Worm (Caenorhabditis elegans): ENCODE results near the gene npl-4.2.
A peak's percentile ranks its signal among the peaks of the same experiment; 100 is the strongest.

npl-4.2 gene

ce11 chrII:5578035-5578434 is 44.7 kb upstream of the npl-4.2 start, which contains the start of gene T25E4.1:
Gene T25E4.1, plus strand, starts transcription at chrII:5578335.
- TF ChIP-seq ama-1 (optimal IDR thresholded peaks at IDR 0.05) (no peak), ceh-82 (tag; optimal IDR thresholded peaks at IDR 0.05) (no peak), fkh-10 (GFP tag; optimal IDR thresholded peaks at IDR 0.05) (no peak), nhr-25 (tag; optimal IDR thresholded peaks at IDR 0.05) (no peak), sea-2 (GFP tag; optimal IDR thresholded peaks at IDR 0.05) (no peak), unc-62 (GFP tag; optimal IDR thresholded peaks at IDR 0.05) (no peak), nhr-67 (tag; optimal IDR thresholded peaks at IDR 0.05) (no peak), zag-1 (tag; optimal IDR thresholded peaks at IDR 0.05) (no peak), ceh-16 (tag; optimal IDR thresholded peaks at IDR 0.05) (no peak), elt-3 (tag; optimal IDR thresholded peaks at IDR 0.05) (no peak)

- TF ChIP-seq nhr-67 (tag; optimal IDR thresholded peaks at IDR 0.05), result no peak
- TF ChIP-seq sea-2 (GFP tag; optimal IDR thresholded peaks at IDR 0.05), result no peak
- TF ChIP-seq mml-1 (tag; optimal IDR thresholded peaks at IDR 0.05), result no peak
- TF ChIP-seq nfya-1 (tag; optimal IDR thresholded peaks at IDR 0.05; ENCODE audit: insufficient read depth), result no peak
- TF ChIP-seq egl-5 (tag; optimal IDR thresholded peaks at IDR 0.05), result no peak
- no peak for TF ChIP-seq ztf-11 (tag; optimal IDR thresholded peaks at IDR 0.05)
- no peak for TF ChIP-seq nhr-237 (tag; optimal IDR thresholded peaks at IDR 0.05)
- TF ChIP-seq R02D3.7 (tag; optimal IDR thresholded peaks at IDR 0.05), result no peak
- TF ChIP-seq ztf-4 (tag; optimal IDR thresholded peaks at IDR 0.05), result no peak
- TF ChIP-seq fkh-10 (GFP tag; optimal IDR thresholded peaks at IDR 0.05), result no peak
- TF ChIP-seq elt-3 (tag; optimal IDR thresholded peaks at IDR 0.05), result no peak
- TF ChIP-seq ama-1 (optimal IDR thresholded peaks at IDR 0.05), result no peak
- TF ChIP-seq nhr-43 (tag; optimal IDR thresholded peaks at IDR 0.05; ENCODE audit: poor library complexity, severe bottlenecking), result no peak
Measured at ce11 chrII:5578714-5579113, 44.0 kb upstream of the npl-4.2 start.

- no peak for TF ChIP-seq ceh-82 (tag; optimal IDR thresholded peaks at IDR 0.05)
- peak; percentile 58 for TF ChIP-seq pha-4 (tag; optimal IDR thresholded peaks at IDR 0.05)
Measured at ce11 chrII:5579236-5579635, 43.5 kb upstream of the npl-4.2 start.

ce11 chrII:5582309-5582708 is 40.4 kb upstream of the npl-4.2 start, which contains the start of gene T25E4.2:
Gene T25E4.2, minus strand, starts transcription at chrII:5582409.
- no peak for TF ChIP-seq lin-39 (tag; optimal IDR thresholded peaks at IDR 0.05)
- TF ChIP-seq fos-1 (tag; optimal IDR thresholded peaks at IDR 0.05), result no peak
- TF ChIP-seq egl-5 (tag; optimal IDR thresholded peaks at IDR 0.05), result no peak
- no peak for TF ChIP-seq snpc-4 (tag; optimal IDR thresholded peaks at IDR 0.05)
- no peak for TF ChIP-seq lin-15B (tag; optimal IDR thresholded peaks at IDR 0.05)

- TF ChIP-seq egl-5 (tag; optimal IDR thresholded peaks at IDR 0.05) (no peak), jun-1 (tag; optimal IDR thresholded peaks at IDR 0.05) (peak; percentile 52), nhr-43 (tag; optimal IDR thresholded peaks at IDR 0.05; ENCODE audit: poor library complexity, severe bottlenecking) (no peak), snpc-4 (tag; optimal IDR thresholded peaks at IDR 0.05) (peak; percentile 13), hmg-11 (tag; optimal IDR thresholded peaks at IDR 0.05) (no peak), nfya-1 (tag; optimal IDR thresholded peaks at IDR 0.05; ENCODE audit: insufficient read depth) (no peak), pqm-1 (tag; optimal IDR thresholded peaks at IDR 0.05) (peak; percentile 97), unc-39 (tag; optimal IDR thresholded peaks at IDR 0.05) (no peak), elt-2 (tag; optimal IDR thresholded peaks at IDR 0.05) (peak; percentile 100), pha-4 (tag; optimal IDR thresholded peaks at IDR 0.05) (peak; percentile 65), zag-1 (tag; optimal IDR thresholded peaks at IDR 0.05) (no peak)
Measured at ce11 chrII:5585788-5586187, 36.9 kb upstream of the npl-4.2 start, which contains the start of gene lys-8. Gene lys-8, plus strand, starts transcription at chrII:5586178.

ce11 chrII:5587794-5588193 is 34.9 kb upstream of the npl-4.2 start:
- TF ChIP-seq skn-1 (tag; optimal IDR thresholded peaks at IDR 0.05) (no peak), tbx-2 (tag; optimal IDR thresholded peaks at IDR 0.05) (no peak), ZK546.5 (tag; optimal IDR thresholded peaks at IDR 0.05) (no peak), ztf-11 (tag; optimal IDR thresholded peaks at IDR 0.05) (no peak), mml-1 (tag; optimal IDR thresholded peaks at IDR 0.05) (no peak), mdl-1 (tag; optimal IDR thresholded peaks at IDR 0.05) (no peak), nhr-76 (tag; optimal IDR thresholded peaks at IDR 0.05) (no peak), jun-1 (tag; optimal IDR thresholded peaks at IDR 0.05) (no peak), aly-2 (tag; optimal IDR thresholded peaks at IDR 0.05) (no peak), elt-1 (tag; optimal IDR thresholded peaks at IDR 0.05) (no peak), pqm-1 (tag; optimal IDR thresholded peaks at IDR 0.05) (no peak), ceh-16 (tag; optimal IDR thresholded peaks at IDR 0.05) (no peak), nhr-23 (tag; optimal IDR thresholded peaks at IDR 0.05) (no peak), zag-1 (tag; optimal IDR thresholded peaks at IDR 0.05) (no peak), ceh-9 (tag; optimal IDR thresholded peaks at IDR 0.05) (no peak), ama-1 (optimal IDR thresholded peaks at IDR 0.05) (no peak), nhr-67 (tag; optimal IDR thresholded peaks at IDR 0.05) (no peak), nhr-237 (tag; optimal IDR thresholded peaks at IDR 0.05) (no peak), ceh-28 (tag; optimal IDR thresholded peaks at IDR 0.05) (no peak)

Data from whole organism, L3 larva.